Fruit fly (Drosophila melanogaster) whole organism, prepupa: ENCODE results near the gene CG43179.

ENCODE experiments used
- CG11762 ChIP-seq: fragments of 200-800 bp; sonication (Bioruptor generic); optimal IDR thresholded peaks from 3 replicates; lab custom pipeline; 2016; ENCODE audit warnings: missing biosample characterization, missing genetic modification characterization; ENCODE audit not compliant: insufficient read depth
- Eip78C ChIP-seq: fragments of 200-800 bp; sonication (Bioruptor generic); peaks from one replicate; lab custom pipeline; 2016; ENCODE audit warnings: missing biosample characterization, missing genetic modification characterization
- Eip93F ChIP-seq: fragments of 200-800 bp; sonication (Bioruptor generic); optimal IDR thresholded peaks from 2 replicates; lab custom pipeline; 2016; ENCODE audit warnings: missing biosample characterization, mild to moderate bottlenecking, missing genetic modification characterization
- achi ChIP-seq: fragments of 200-800 bp; sonication (Bioruptor generic); optimal IDR thresholded peaks from 3 replicates; lab custom pipeline; 2016; ENCODE audit warnings: missing biosample characterization, missing genetic modification characterization
- eg ChIP-seq: fragments of 200-800 bp; sonication (Bioruptor generic); IDR thresholded peaks from 3 replicates; pipeline ENCODE4 v1.3.6; 2022; ENCODE audit warnings: missing biosample characterization, missing genetic modification characterization
- net ChIP-seq: fragments of 200-800 bp; sonication (Bioruptor generic); optimal IDR thresholded peaks from 3 replicates; lab custom pipeline; 2016; ENCODE audit warnings: missing biosample characterization, missing genetic modification characterization
- pdm3 ChIP-seq: fragments of 200-800 bp; sonication (Bioruptor generic); optimal IDR thresholded peaks from 3 replicates; lab custom pipeline; 2016; ENCODE audit warnings: missing biosample characterization, missing genetic modification characterization
- spab ChIP-seq: fragments of 200-800 bp; sonication (Bioruptor generic); optimal IDR thresholded peaks from 2 replicates; lab custom pipeline; 2017; ENCODE audit warnings: missing biosample characterization, mild to moderate bottlenecking, missing genetic modification characterization, missing genetic modification reagents

- TF ChIP-seq achi (GFP tag; lab: Kevin White, UChicago) (no peak), Eip93F (GFP tag; lab: Kevin White, UChicago) (no peak), Eip78C (GFP tag; lab: Kevin White, UChicago) (peak; percentile 33), spab (GFP tag; lab: Kevin White, UChicago) (no peak), pdm3 (no peak), CG11762 (no peak), net (GFP tag; lab: Kevin White, UChicago) (no peak), eg (GFP tag; lab: Robert Waterston, UW) (no peak)
Observed at dm6 chr3R:14286320-14287190, 30.6 kb downstream of the CG43179 start, which contains the start of gene trx.
